ENCODE assay signal across 8 worm cellular contexts in genomic region chrIII:6278301-6278827, ce11.
TF ChIP-seq lines count a peak whose summit lies in the region.

C18F10.7 (minus strand) TSS chrIII:6278351.

TF ChIP-seq in whole organism, L1 larva, 84 proteins besides CTCF, POLR2A, EP300 and RAD21 (continues in another document):
- peak; percentile 30 to 56 (median 48) for TF ChIP-seq dpl-1 (GFP tag; optimal IDR thresholded peaks at IDR 0.05; lab: Kevin White, UChicago)
- peak; percentile 52 for TF ChIP-seq fkh-8 (tag; optimal IDR thresholded peaks at IDR 0.05; lab: Kevin White, UChicago)
- no peak for TF ChIP-seq ceh-63 (GFP tag; optimal IDR thresholded peaks at IDR 0.05; lab: Kevin White, UChicago)
- TF ChIP-seq alr-1 (tag; optimal IDR thresholded peaks at IDR 0.05; lab: Kevin White, UChicago; ENCODE audit: borderline replicate concordance), result no peak
- peak; percentile 50 for TF ChIP-seq mep-1 (tag; optimal IDR thresholded peaks at IDR 0.05; lab: Kevin White, UChicago)
- TF ChIP-seq ceh-8 (GFP tag; optimal IDR thresholded peaks at IDR 0.05; lab: Kevin White, UChicago), result no peak
- peak in 1 of 2 experiments; percentile 90 for TF ChIP-seq mdl-1 (tag; optimal IDR thresholded peaks at IDR 0.05; lab: Kevin White, UChicago)
- peak; percentile 79 for TF ChIP-seq rnt-1 (tag; optimal IDR thresholded peaks at IDR 0.05; lab: Kevin White, UChicago)
- peak; percentile 7 for TF ChIP-seq nhr-11 (tag; optimal IDR thresholded peaks at IDR 0.05; lab: Kevin White, UChicago)
- peak; percentile 52 for TF ChIP-seq irx-1 (tag; optimal IDR thresholded peaks at IDR 0.05; lab: Kevin White, UChicago)
- no peak for TF ChIP-seq fkh-10 (GFP tag; optimal IDR thresholded peaks at IDR 0.05; lab: Kevin White, UChicago)

TF ChIP-seq in whole organism, L2 larva, 48 proteins besides CTCF, POLR2A, EP300 and RAD21 (continues in another document):
- TF ChIP-seq ztf-1 (GFP tag; conservative IDR thresholded peaks at IDR 0.05; lab: Robert Waterston, UW), result no peak
- peak; percentile 70 for TF ChIP-seq F13H6.1 (tag; optimal IDR thresholded peaks at IDR 0.05; lab: Kevin White, UChicago)
- TF ChIP-seq sma-3 (GFP tag; optimal IDR thresholded peaks at IDR 0.05; lab: Kevin White, UChicago), result peak; percentile 30
- TF ChIP-seq nhr-129 (tag; optimal IDR thresholded peaks at IDR 0.05; lab: Kevin White, UChicago), result peak; percentile 57
- TF ChIP-seq lin-11 (tag; optimal IDR thresholded peaks at IDR 0.05; lab: Kevin White, UChicago), result no peak
- peak; percentile 54 for TF ChIP-seq fos-1 (tag; optimal IDR thresholded peaks at IDR 0.05; lab: Kevin White, UChicago)
- TF ChIP-seq mbf-1 (tag; optimal IDR thresholded peaks at IDR 0.05; lab: Kevin White, UChicago), result no peak
- peak; percentile 66 for TF ChIP-seq crh-2 (tag; optimal IDR thresholded peaks at IDR 0.05; lab: Kevin White, UChicago)
- peak; percentile 74 for TF ChIP-seq unc-55 (GFP tag; optimal IDR thresholded peaks at IDR 0.05; lab: Kevin White, UChicago)
- no peak for TF ChIP-seq ama-1 (optimal IDR thresholded peaks at IDR 0.05; lab: Kevin White, UChicago)
- TF ChIP-seq nhr-237 (tag; optimal IDR thresholded peaks at IDR 0.05; lab: Kevin White, UChicago), result no peak
- TF ChIP-seq nhr-23 (tag; optimal IDR thresholded peaks at IDR 0.05; lab: Kevin White, UChicago), result no peak

TF ChIP-seq in whole organism, L3 larva, 47 proteins besides CTCF, POLR2A, EP300 and RAD21 (continues in another document):
- TF ChIP-seq skn-1 (tag; optimal IDR thresholded peaks at IDR 0.05; lab: Kevin White, UChicago) (peak; percentile 3), fkh-10 (GFP tag; optimal IDR thresholded peaks at IDR 0.05; lab: Kevin White, UChicago) (no peak), nhr-23 (tag; optimal IDR thresholded peaks at IDR 0.05; lab: Kevin White, UChicago) (peak; percentile 6), pha-4 (tag; optimal IDR thresholded peaks at IDR 0.05; lab: Kevin White, UChicago) (peak; percentile 62), ceh-82 (tag; optimal IDR thresholded peaks at IDR 0.05; lab: Kevin White, UChicago) (peak; percentile 14), R02D3.7 (tag; optimal IDR thresholded peaks at IDR 0.05; lab: Kevin White, UChicago) (peak; percentile 21), nfya-1 (tag; optimal IDR thresholded peaks at IDR 0.05; lab: Kevin White, UChicago; ENCODE audit: insufficient read depth) (peak; percentile 73), jun-1 (tag; optimal IDR thresholded peaks at IDR 0.05; lab: Kevin White, UChicago) (no peak), elt-2 (tag; optimal IDR thresholded peaks at IDR 0.05; lab: Kevin White, UChicago) (peak; percentile 44), ceh-28 (tag; optimal IDR thresholded peaks at IDR 0.05; lab: Kevin White, UChicago) (peak; percentile 59), nhr-237 (tag; optimal IDR thresholded peaks at IDR 0.05; lab: Kevin White, UChicago) (no peak)

TF ChIP-seq in whole organism, L4 larva, 104 proteins besides CTCF, POLR2A, EP300 and RAD21 (continues in another document):
- peak in 1 of 2 experiments; percentile 45 for TF ChIP-seq lsy-2 (tag; optimal IDR thresholded peaks at IDR 0.05; lab: Kevin White, UChicago)
- peak in 1 of 2 experiments; percentile 70 for TF ChIP-seq unc-62 (GFP tag; optimal IDR thresholded peaks at IDR 0.05 in 1 of 2; lab: Kevin White, UChicago)
- no peak for TF ChIP-seq unc-62 (tag; optimal IDR thresholded peaks at IDR 0.05; lab: Kevin White, UChicago)
- no peak for TF ChIP-seq Y75B8A.6 (GFP tag; IDR thresholded peaks at IDR 0.05; lab: Robert Waterston, UW)
- peak; percentile 69 for TF ChIP-seq hmg-1.1 (GFP tag; IDR thresholded peaks at IDR 0.05; lab: Robert Waterston, UW)
- TF ChIP-seq ZK546.5 (tag; optimal IDR thresholded peaks at IDR 0.05; lab: Kevin White, UChicago), result no peak
- no peak for TF ChIP-seq ZK337.2 (GFP tag; IDR thresholded peaks at IDR 0.05; lab: Robert Waterston, UW)
- peak; percentile 69 for TF ChIP-seq hlh-11 (tag; optimal IDR thresholded peaks at IDR 0.05; lab: Kevin White, UChicago)
- TF ChIP-seq F49E8.2 (tag; optimal IDR thresholded peaks at IDR 0.05; lab: Kevin White, UChicago; ENCODE audit: borderline replicate concordance), result peak; percentile 8
- TF ChIP-seq dmd-6 (GFP tag; IDR thresholded peaks at IDR 0.05; lab: Robert Waterston, UW), result peak; percentile 18; the same call in 1 of the 2 replicates
- no peak for TF ChIP-seq D1046.2 (GFP tag; IDR thresholded peaks at IDR 0.05; lab: Robert Waterston, UW)

TF ChIP-seq in whole organism, late embryonic, 69 proteins besides CTCF, POLR2A, EP300 and RAD21 (continues in another document):
- TF ChIP-seq tbx-7 (tag; optimal IDR thresholded peaks at IDR 0.05; lab: Kevin White, UChicago), result no peak
- no peak for TF ChIP-seq hlh-6 (tag; optimal IDR thresholded peaks at IDR 0.05; lab: Kevin White, UChicago)
- no peak for TF ChIP-seq ceh-30 (tag; optimal IDR thresholded peaks at IDR 0.05; lab: Kevin White, UChicago)
- no peak for TF ChIP-seq unc-3 (GFP tag; conservative IDR thresholded peaks at IDR 0.05; lab: Robert Waterston, UW)
- no peak for TF ChIP-seq unc-3 (tag; optimal IDR thresholded peaks at IDR 0.05; lab: Kevin White, UChicago)
- no peak for TF ChIP-seq che-1 (tag; optimal IDR thresholded peaks at IDR 0.05; lab: Kevin White, UChicago)
- TF ChIP-seq dve-1 (tag; optimal IDR thresholded peaks at IDR 0.05; lab: Kevin White, UChicago), result peak; percentile 11
- TF ChIP-seq ceh-48 (tag; optimal IDR thresholded peaks at IDR 0.05; lab: Kevin White, UChicago), result no peak
- no peak for TF ChIP-seq nhr-11 (tag; optimal IDR thresholded peaks at IDR 0.05; lab: Kevin White, UChicago)
- TF ChIP-seq ceh-9 (tag; optimal IDR thresholded peaks at IDR 0.05; lab: Kevin White, UChicago), result no peak
- TF ChIP-seq sox-4 (tag; optimal IDR thresholded peaks at IDR 0.05; lab: Kevin White, UChicago), result no peak
- no peak for TF ChIP-seq ceh-22 (tag; optimal IDR thresholded peaks at IDR 0.05; lab: Kevin White, UChicago)
- no peak for TF ChIP-seq ttx-3 (tag; optimal IDR thresholded peaks at IDR 0.05; lab: Kevin White, UChicago)
- TF ChIP-seq Y22D7AL.16 (tag; optimal IDR thresholded peaks at IDR 0.05; lab: Kevin White, UChicago), result no peak

TF ChIP-seq in whole organism, midembryonic, 9 proteins besides CTCF, POLR2A, EP300 and RAD21:
- no peak for TF ChIP-seq med-1 (GFP tag; optimal IDR thresholded peaks at IDR 0.05; lab: Kevin White, UChicago; ENCODE audit: insufficient read depth)
- TF ChIP-seq cog-1 (tag; optimal IDR thresholded peaks at IDR 0.05; lab: Kevin White, UChicago), result peak; percentile 6
- TF ChIP-seq tab-1 (GFP tag; IDR thresholded peaks at IDR 0.05; lab: Robert Waterston, UW), result no peak
- TF ChIP-seq T22C8.4 (GFP tag; IDR thresholded peaks at IDR 0.05; lab: Robert Waterston, UW), result no peak

TF ChIP-seq in whole organism, mixed stage, embryonic, 35 proteins besides CTCF, POLR2A, EP300 and RAD21 (continues in another document):
- TF ChIP-seq nhr-28 (tag; optimal IDR thresholded peaks at IDR 0.05; lab: Kevin White, UChicago), result no peak
- TF ChIP-seq tbx-8 (GFP tag; optimal IDR thresholded peaks at IDR 0.05; lab: Kevin White, UChicago), result no peak
- no peak for TF ChIP-seq flh-1 (GFP tag; optimal IDR thresholded peaks at IDR 0.05; lab: Kevin White, UChicago)
- TF ChIP-seq elt-3 (tag; optimal IDR thresholded peaks at IDR 0.05; lab: Kevin White, UChicago), result no peak
- TF ChIP-seq drap-1 (GFP tag; optimal IDR thresholded peaks at IDR 0.05; lab: Kevin White, UChicago), result no peak
- no peak for TF ChIP-seq unc-39 (tag; optimal IDR thresholded peaks at IDR 0.05; lab: Kevin White, UChicago)
- TF ChIP-seq ceh-43 (GFP tag; optimal IDR thresholded peaks at IDR 0.05; lab: Kevin White, UChicago), result no peak
- peak; percentile 48 for TF ChIP-seq pha-4 (tag; optimal IDR thresholded peaks at IDR 0.05; lab: Kevin White, UChicago)
- TF ChIP-seq mab-5 (tag; optimal IDR thresholded peaks at IDR 0.05; lab: Kevin White, UChicago), result no peak
- peak; percentile 21 for TF ChIP-seq lin-13 (tag; optimal IDR thresholded peaks at IDR 0.05; lab: Kevin White, UChicago)
- TF ChIP-seq mep-1 (tag; optimal IDR thresholded peaks at IDR 0.05; lab: Kevin White, UChicago), result peak; percentile 45
- TF ChIP-seq ceh-83 (GFP tag; optimal IDR thresholded peaks at IDR 0.05; lab: Kevin White, UChicago), result no peak
- TF ChIP-seq unc-120 (tag; optimal IDR thresholded peaks at IDR 0.05; lab: Kevin White, UChicago; ENCODE audit: poor library complexity, severe bottlenecking), result no peak
- no peak for TF ChIP-seq mls-2 (tag; optimal IDR thresholded peaks at IDR 0.05; lab: Kevin White, UChicago)
- TF ChIP-seq ztf-11 (tag; optimal IDR thresholded peaks at IDR 0.05; lab: Kevin White, UChicago), result no peak
- no peak for TF ChIP-seq nhr-76 (tag; optimal IDR thresholded peaks at IDR 0.05; lab: Kevin White, UChicago)
- no peak for TF ChIP-seq blmp-1 (tag; optimal IDR thresholded peaks at IDR 0.05; lab: Kevin White, UChicago)
- TF ChIP-seq bed-3 (GFP tag; optimal IDR thresholded peaks at IDR 0.05; lab: Kevin White, UChicago), result no peak

TF ChIP-seq in whole organism, young adult, 124 proteins besides CTCF, POLR2A, EP300 and RAD21 (continues in another document):
- TF ChIP-seq lin-54 (GFP tag; optimal IDR thresholded peaks at IDR 0.05; lab: Kevin White, UChicago) (peak; percentile 60), somi-1 (GFP tag; optimal IDR thresholded peaks at IDR 0.05; lab: Kevin White, UChicago) (no peak), ceh-100 (GFP tag; IDR thresholded peaks at IDR 0.05; lab: Robert Waterston, UW) (no peak), hmg-1.2 (GFP tag; IDR thresholded peaks at IDR 0.05; lab: Robert Waterston, UW) (peak; percentile 98), ztf-18 (tag; optimal IDR thresholded peaks at IDR 0.05; lab: Kevin White, UChicago) (peak; percentile 33), snpc-3.4 (tag; optimal IDR thresholded peaks at IDR 0.05; lab: Kevin White, UChicago) (peak; percentile 70), snpc-4 (GFP tag; optimal IDR thresholded peaks at IDR 0.05; lab: Kevin White, UChicago) (no peak), snpc-4 (tag; optimal IDR thresholded peaks at IDR 0.05; lab: Kevin White, UChicago) (peak in 2 of 4 experiments; percentile 9 to 39), ZK185.1 (tag; optimal IDR thresholded peaks at IDR 0.05; lab: Kevin White, UChicago; ENCODE audit: poor library complexity, severe bottlenecking) (no peak), C06A6.2 (GFP tag; conservative IDR thresholded peaks at IDR 0.05; lab: Robert Waterston, UW) (0 out of 2 replicates have a peak, but pooled peaks have one; percentile 16), T07F8.4 (tag; optimal IDR thresholded peaks at IDR 0.05; lab: Kevin White, UChicago) (no peak), ztf-25 (GFP tag; IDR thresholded peaks at IDR 0.05; lab: Robert Waterston, UW) (no peak), cebp-1 (GFP tag; IDR thresholded peaks at IDR 0.05; lab: Robert Waterston, UW) (peak; percentile 54; the same call in 1 of the 2 replicates), cebp-1 (tag; optimal IDR thresholded peaks at IDR 0.05; lab: Kevin White, UChicago) (peak; percentile 86), tbp1 (GFP tag; optimal IDR thresholded peaks at IDR 0.05; lab: Kevin White, UChicago) (peak; percentile 38), athp-1 (tag; optimal IDR thresholded peaks at IDR 0.05; lab: Kevin White, UChicago) (peak; percentile 36), hsf-1 (GFP tag; IDR thresholded peaks at IDR 0.05; lab: Robert Waterston, UW) (peak; percentile 62), fkh-3 (tag; optimal IDR thresholded peaks at IDR 0.05; lab: Kevin White, UChicago) (no peak), egrh-3 (GFP tag; IDR thresholded peaks at IDR 0.05; lab: Robert Waterston, UW) (peak; percentile 18; the same call in 1 of the 2 replicates)
